Worm (Caenorhabditis elegans): ENCODE measurements around the gene Y37H2A.11.

ce11 chrV:18131049-18131448 is 10.2 kb upstream of the Y37H2A.11 start, which contains the start of gene Y37H2A.12:
- TF ChIP-seq elt-3 (tag; optimal IDR thresholded peaks at IDR 0.05), result no peak
- TF ChIP-seq nhr-76 (tag; optimal IDR thresholded peaks at IDR 0.05), result no peak
- TF ChIP-seq pha-4 (tag; optimal IDR thresholded peaks at IDR 0.05), result no peak
- no peak for TF ChIP-seq unc-62 (GFP tag; optimal IDR thresholded peaks at IDR 0.05)
- no peak for TF ChIP-seq elt-1 (tag; optimal IDR thresholded peaks at IDR 0.05; ENCODE audit: borderline replicate concordance, insufficient read depth)
